Worm (Caenorhabditis elegans): ENCODE data around the gene F01G10.4.

The F01G10.4 gene

DNA sequence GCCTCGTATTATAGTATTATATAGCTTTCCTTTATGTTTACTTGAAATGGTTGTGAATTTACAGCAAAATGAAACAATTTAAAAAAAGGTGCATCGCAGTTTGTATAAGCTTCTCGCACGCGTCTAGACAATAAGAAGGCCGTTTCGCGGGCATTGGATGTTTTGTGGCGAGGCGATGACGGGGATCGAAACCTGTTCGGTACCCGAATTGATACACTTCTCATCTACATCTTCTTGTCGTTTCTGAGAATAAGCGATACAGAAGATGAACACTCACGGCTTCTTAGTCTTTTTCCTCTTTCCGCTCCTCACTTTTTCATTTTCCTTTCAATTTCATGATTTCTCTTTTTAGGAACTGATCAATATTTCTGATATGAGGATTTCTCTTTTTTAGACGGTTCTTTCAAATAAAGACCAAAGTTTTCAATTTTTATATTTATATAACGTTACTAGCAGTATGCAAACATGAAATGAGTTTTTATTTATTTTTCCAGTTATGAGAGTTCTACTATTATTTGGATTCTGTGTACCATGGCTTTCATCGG is 13.4 kb upstream of the F01G10.4 start, which contains the start of gene F01G10.10:
Gene F01G10.10, plus strand, starts transcription at position 495 of the 545 bp plus-strand sequence.
- TF ChIP-seq jun-1 (tag; optimal IDR thresholded peaks at IDR 0.05) (no peak), arid-1 (GFP tag; conservative IDR thresholded peaks at IDR 0.05) (0 out of 2 replicates have a peak, but pooled peaks have one; percentile 60), F10B5.3 (tag; optimal IDR thresholded peaks at IDR 0.05) (no peak), aha-1 (tag) (peak; percentile 2), egl-43 (GFP tag; IDR thresholded peaks at IDR 0.05) (peak; percentile 42; the same call in 1 of the 2 replicates), snpc-1.2 (GFP tag; IDR thresholded peaks at IDR 0.05) (no peak), unc-62 (GFP tag; optimal IDR thresholded peaks at IDR 0.05 in 1 of 2) (no peak), unc-62 (tag; optimal IDR thresholded peaks at IDR 0.05) (no peak), ceh-32 (tag; optimal IDR thresholded peaks at IDR 0.05; ENCODE audit: poor library complexity) (no peak), ceh-82 (tag; optimal IDR thresholded peaks at IDR 0.05) (no peak), mxl-3 (GFP tag; optimal IDR thresholded peaks at IDR 0.05) (peak; percentile 2), saeg-2 (GFP tag; IDR thresholded peaks at IDR 0.05) (no peak), fos-1 (tag; optimal IDR thresholded peaks at IDR 0.05) (no peak), madf-5 (GFP tag; IDR thresholded peaks at IDR 0.05) (no peak), ZK546.5 (tag; optimal IDR thresholded peaks at IDR 0.05) (no peak), F37D6.2 (tag; optimal IDR thresholded peaks at IDR 0.05) (no peak), hlh-11 (tag; optimal IDR thresholded peaks at IDR 0.05) (peak; percentile 9), nhr-42 (GFP tag; IDR thresholded peaks at IDR 0.05) (no peak), vab-7 (GFP tag; IDR thresholded peaks at IDR 0.05) (no peak), ceh-20 (GFP tag; IDR thresholded peaks at IDR 0.05) (no peak), nhr-111 (GFP tag; optimal IDR thresholded peaks at IDR 0.05) (peak; percentile 13), lin-29 (GFP tag; IDR thresholded peaks at IDR 0.05) (no peak), daf-8 (GFP tag; IDR thresholded peaks at IDR 0.05) (no peak), zag-1 (tag; optimal IDR thresholded peaks at IDR 0.05) (no peak), lim-7 (GFP tag; IDR thresholded peaks at IDR 0.05) (peak; percentile 57; the same call in 1 of the 2 replicates), F49E8.2 (tag; optimal IDR thresholded peaks at IDR 0.05; ENCODE audit: borderline replicate concordance) (no peak), F44E2.7 (GFP tag; IDR thresholded peaks at IDR 0.05) (no peak), nhr-48 (tag; optimal IDR thresholded peaks at IDR 0.05) (no peak), T20F7.1 (GFP tag; optimal IDR thresholded peaks at IDR 0.05) (peak; percentile 40), zfp-2 (tag; optimal IDR thresholded peaks at IDR 0.05) (no peak), lsy-2 (tag; optimal IDR thresholded peaks at IDR 0.05) (no peak), Y105C5A.15 (GFP tag; IDR thresholded peaks at IDR 0.05) (no peak), dpl-1 (GFP tag; optimal IDR thresholded peaks at IDR 0.05) (peak; percentile 5), mdl-1 (tag; optimal IDR thresholded peaks at IDR 0.05) (peak in 1 of 2 experiments; percentile 16), lin-38 (GFP tag; IDR thresholded peaks at IDR 0.05) (peak; percentile 48), lin-39 (tag; optimal IDR thresholded peaks at IDR 0.05) (no peak), Y48G9A.11 (GFP tag; IDR thresholded peaks at IDR 0.05) (0 out of 2 replicates have a peak, but pooled peaks have one; percentile 35), aly-2 (tag; optimal IDR thresholded peaks at IDR 0.05) (no peak), tra-1 (GFP tag; IDR thresholded peaks at IDR 0.05) (peak; percentile 41; the same call in 1 of the 2 replicates), ctbp-1 (GFP tag; IDR thresholded peaks at IDR 0.05) (no peak), spr-3 (GFP tag; optimal IDR thresholded peaks at IDR 0.05) (no peak), daf-12 (tag; optimal IDR thresholded peaks at IDR 0.05) (no peak), daf-16 (GFP tag; optimal IDR thresholded peaks at IDR 0.05) (no peak), daf-16 (tag; optimal IDR thresholded peaks at IDR 0.05) (peak; percentile 12), ztf-11 (tag; optimal IDR thresholded peaks at IDR 0.05) (no peak), nhr-6 (tag; optimal IDR thresholded peaks at IDR 0.05) (no peak), nhr-102 (tag; optimal IDR thresholded peaks at IDR 0.05) (peak; percentile 25), ama-1 (optimal IDR thresholded peaks at IDR 0.05) (peak; percentile 59), cey-2 (tag; optimal IDR thresholded peaks at IDR 0.05; ENCODE audit: borderline replicate concordance, insufficient read depth) (no peak), hmg-1.1 (GFP tag; IDR thresholded peaks at IDR 0.05) (no peak), mdt-29 (GFP tag; IDR thresholded peaks at IDR 0.05) (no peak), nhr-28 (tag; optimal IDR thresholded peaks at IDR 0.05) (peak; percentile 13)

Measured in whole organism, L4 larva.